Fruit fly (Drosophila melanogaster) whole organism, adult: ENCODE measurements around the gene CG14563.

Source experiments
- CG11617 ChIP-seq: fragments of 200-800 bp; sonication (Bioruptor generic); optimal IDR thresholded peaks from 2 replicates; lab custom pipeline; 2017; ENCODE audit warnings: mild to moderate bottlenecking, missing biosample characterization, missing genetic modification reagents, missing genetic modification characterization
- CG12768 ChIP-seq: fragments of 200-800 bp; sonication (Bioruptor generic); optimal IDR thresholded peaks from 2 replicates; lab custom pipeline; 2017; ENCODE audit warnings: missing biosample characterization, missing genetic modification characterization, mild to moderate bottlenecking, moderate library complexity, missing genetic modification reagents
- CG14711 ChIP-seq: fragments of 200-800 bp; sonication (Bioruptor generic); optimal IDR thresholded peaks from 2 replicates; lab custom pipeline; 2018; ENCODE audit warnings: missing biosample characterization, mild to moderate bottlenecking, missing genetic modification characterization, moderate library complexity
- CG1620 ChIP-seq: fragments of 200-800 bp; sonication (Bioruptor generic); optimal IDR thresholded peaks from 2 replicates; lab custom pipeline; 2016; ENCODE audit warnings: missing biosample characterization, missing genetic modification characterization
- CG33017 ChIP-seq: fragments of 200-800 bp; sonication (Bioruptor generic); optimal IDR thresholded peaks from 2 replicates; lab custom pipeline; 2018; ENCODE audit warnings: missing biosample characterization, mild to moderate bottlenecking, missing genetic modification characterization, moderate library complexity
- CG5204 ChIP-seq: fragments of 200-800 bp; sonication (Bioruptor generic); optimal IDR thresholded peaks from 2 replicates; lab custom pipeline; 2016; ENCODE audit warnings: missing biosample characterization, missing genetic modification characterization
- CG7045 ChIP-seq: fragments of 200-800 bp; sonication (Bioruptor generic); optimal IDR thresholded peaks from 2 replicates; lab custom pipeline; 2017; ENCODE audit warnings: missing biosample characterization, mild to moderate bottlenecking, missing genetic modification characterization
- CG7101 ChIP-seq: fragments of 200-800 bp; sonication (Bioruptor generic); optimal IDR thresholded peaks from 2 replicates; lab custom pipeline; 2018; ENCODE audit warnings: missing biosample characterization, mild to moderate bottlenecking, missing genetic modification characterization, moderate library complexity
- Clk ChIP-seq: fragments of 200-800 bp; sonication (Bioruptor generic); optimal IDR thresholded peaks from 2 replicates; lab custom pipeline; 2017; ENCODE audit warnings: missing biosample characterization, missing genetic modification characterization
- Crg-1 ChIP-seq: fragments of 200-800 bp; sonication (Bioruptor generic); optimal IDR thresholded peaks from 2 replicates; lab custom pipeline; 2016; ENCODE audit warnings: missing biosample characterization, missing genetic modification characterization
- Hr96 ChIP-seq: fragments of 200-800 bp; sonication (Bioruptor generic); optimal IDR thresholded peaks from 2 replicates; lab custom pipeline; 2016; ENCODE audit warnings: missing biosample characterization, missing genetic modification characterization
- Mnt ChIP-seq: fragments of 200-800 bp; sonication (Bioruptor generic); optimal IDR thresholded peaks from 2 replicates; lab custom pipeline; 2016; ENCODE audit warnings: missing biosample characterization, mild to moderate bottlenecking, missing genetic modification characterization
- bab1 ChIP-seq: fragments of 200-800 bp; sonication (Bioruptor generic); optimal IDR thresholded peaks from 3 replicates; lab custom pipeline; 2019; ENCODE audit warnings: missing biosample characterization, mild to moderate bottlenecking, missing genetic modification characterization, moderate library complexity
- cic ChIP-seq: fragments of 200-800 bp; sonication (Bioruptor generic); optimal IDR thresholded peaks from 2 replicates; lab custom pipeline; 2017; ENCODE audit warnings: missing biosample characterization, mild to moderate bottlenecking, missing genetic modification characterization, moderate library complexity
- cnc ChIP-seq, 2 experiments: fragments of >200 bp; optimal IDR thresholded peaks; 2 replicates each; lab custom pipeline; 2017
- kay ChIP-seq: fragments of 200-800 bp; sonication (Bioruptor generic); peaks from one replicate; lab custom pipeline; 2016; ENCODE audit warnings: missing biosample characterization, missing genetic modification characterization, borderline replicate concordance
- ovo ChIP-seq: fragments of 200-800 bp; sonication (Bioruptor generic); optimal IDR thresholded peaks from 2 replicates; lab custom pipeline; 2016; ENCODE audit warnings: missing biosample characterization, missing genetic modification characterization
- pad ChIP-seq: fragments of 200-800 bp; sonication (Bioruptor generic); optimal IDR thresholded peaks from 3 replicates; lab custom pipeline; 2017; ENCODE audit warnings: missing biosample characterization, missing genetic modification characterization, mild to moderate bottlenecking, moderate library complexity, missing genetic modification reagents
- tj ChIP-seq: fragments of 200-800 bp; sonication (Bioruptor generic); optimal IDR thresholded peaks from 3 replicates; lab custom pipeline; 2017; ENCODE audit warnings: missing biosample characterization, mild to moderate bottlenecking, missing genetic modification characterization, moderate library complexity
- toe ChIP-seq: fragments of 200-800 bp; sonication (Bioruptor generic); optimal IDR thresholded peaks from 2 replicates; lab custom pipeline; 2016; ENCODE audit warnings: missing biosample characterization, missing genetic modification characterization

The CG14563 gene

DNA sequence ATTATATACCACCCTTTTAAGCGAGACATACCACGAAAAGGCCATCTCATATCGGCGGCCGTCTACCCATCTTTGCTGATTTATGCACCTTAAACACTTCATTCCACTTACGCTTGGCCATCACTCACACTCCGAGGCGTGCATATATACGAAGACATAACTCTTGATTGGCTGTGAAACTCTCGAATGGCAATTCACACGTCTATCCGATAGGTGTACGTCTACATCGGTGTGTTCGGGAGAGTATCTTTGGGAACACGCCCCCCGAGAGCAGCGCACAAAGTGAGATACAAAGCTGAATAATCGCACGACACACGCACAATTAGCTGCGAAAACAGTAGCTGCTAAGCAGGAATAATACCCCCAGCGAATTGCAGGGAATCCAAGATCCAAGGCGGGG, 23.5 kb downstream of the CG14563 start:
- TF ChIP-seq bab1 (GFP tag; lab: Kevin White, UChicago): no peak
- no peak for TF ChIP-seq Mnt (GFP tag; lab: Kevin White, UChicago)
- no peak for TF ChIP-seq ovo (GFP tag; lab: Kevin White, UChicago)
- TF ChIP-seq CG5204 (GFP tag; lab: Kevin White, UChicago): no peak
- TF ChIP-seq cic (GFP tag; lab: Kevin White, UChicago): no peak
- TF ChIP-seq toe (GFP tag; lab: Kevin White, UChicago): no peak
- no peak for TF ChIP-seq Clk (GFP tag; lab: Kevin White, UChicago)
- TF ChIP-seq CG7045 (GFP tag; lab: Kevin White, UChicago): no peak

DNA sequence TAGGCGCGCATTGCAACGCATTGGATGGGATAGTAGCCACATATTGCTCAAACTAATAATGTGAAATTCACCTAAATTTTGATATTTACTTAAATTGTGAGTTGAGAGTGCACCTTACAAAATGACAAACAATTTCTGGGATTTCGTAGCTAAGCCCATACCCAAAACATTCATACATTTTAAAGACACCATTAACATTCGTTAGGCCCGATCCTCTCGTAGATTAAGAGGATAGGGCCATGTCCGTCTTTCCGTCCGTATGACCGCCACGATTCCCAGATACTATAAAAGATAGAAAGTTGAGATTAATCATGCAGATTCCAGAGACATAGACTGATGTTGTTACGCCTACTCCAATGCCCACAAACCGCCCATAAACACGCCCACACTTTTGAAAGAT, 28.6 kb downstream of the CG14563 start, which contains the start of gene CG43895:
Gene CG43895 (minus strand): TSS at position 101 of the 400 bp plus-strand sequence.
- TF ChIP-seq bab1 (GFP tag; lab: Kevin White, UChicago) (no peak), CG14711 (no peak), tj (GFP tag; lab: Kevin White, UChicago) (no peak), Hr96 (GFP tag; lab: Kevin White, UChicago) (no peak), CG5204 (GFP tag; lab: Kevin White, UChicago) (no peak), CG11617 (GFP tag; lab: Kevin White, UChicago) (no peak), ovo (GFP tag; lab: Kevin White, UChicago) (no peak), pad (no peak), Crg-1 (GFP tag; lab: Kevin White, UChicago) (no peak), Clk (GFP tag; lab: Kevin White, UChicago) (no peak), Mnt (GFP tag; lab: Kevin White, UChicago) (no peak)

DNA sequence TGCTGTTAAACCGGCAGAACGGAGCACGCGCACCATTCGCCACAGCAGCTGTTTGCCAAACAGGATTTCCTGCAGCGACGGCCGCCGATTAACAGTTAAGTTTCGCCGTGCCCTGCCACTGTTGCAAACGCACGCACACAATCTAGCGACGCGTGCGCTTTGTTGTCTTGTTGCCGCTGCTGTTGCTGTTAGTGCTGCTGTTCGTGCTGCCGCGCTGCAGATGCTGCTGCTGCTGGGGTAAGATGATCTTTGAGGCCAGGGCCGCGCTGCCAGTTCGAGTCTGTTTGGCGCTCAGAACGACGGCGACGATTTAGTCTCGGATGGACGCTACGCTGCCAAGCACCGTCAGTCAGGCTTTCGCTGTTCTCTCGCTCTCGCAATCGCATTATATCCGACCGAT, 33.6 kb downstream of the CG14563 start, which contains the start of gene eg:
Gene eg (plus strand): TSS at position 136 of the 400 bp plus-strand sequence.
- TF ChIP-seq kay (GFP tag; lab: Kevin White, UChicago) (no peak), tj (GFP tag; lab: Kevin White, UChicago) (no peak), Crg-1 (GFP tag; lab: Kevin White, UChicago) (no peak), Hr96 (GFP tag; lab: Kevin White, UChicago) (no peak), CG14711 (no peak), cic (GFP tag; lab: Kevin White, UChicago) (no peak), CG12768 (GFP tag; lab: Kevin White, UChicago) (no peak), pad (no peak), CG7045 (GFP tag; lab: Kevin White, UChicago) (no peak), CG11617 (GFP tag; lab: Kevin White, UChicago) (no peak), bab1 (GFP tag; lab: Kevin White, UChicago) (no peak), CG7101 (no peak), CG1620 (GFP tag; lab: Kevin White, UChicago) (no peak), CG33017 (tag; lab: Kevin White, UChicago) (no peak), cnc (optimal IDR thresholded peaks at IDR 0.05; lab: Kevin White, UChicago) (no peak), CG5204 (GFP tag; lab: Kevin White, UChicago) (no peak), toe (GFP tag; lab: Kevin White, UChicago) (no peak), Mnt (GFP tag; lab: Kevin White, UChicago) (no peak)

DNA sequence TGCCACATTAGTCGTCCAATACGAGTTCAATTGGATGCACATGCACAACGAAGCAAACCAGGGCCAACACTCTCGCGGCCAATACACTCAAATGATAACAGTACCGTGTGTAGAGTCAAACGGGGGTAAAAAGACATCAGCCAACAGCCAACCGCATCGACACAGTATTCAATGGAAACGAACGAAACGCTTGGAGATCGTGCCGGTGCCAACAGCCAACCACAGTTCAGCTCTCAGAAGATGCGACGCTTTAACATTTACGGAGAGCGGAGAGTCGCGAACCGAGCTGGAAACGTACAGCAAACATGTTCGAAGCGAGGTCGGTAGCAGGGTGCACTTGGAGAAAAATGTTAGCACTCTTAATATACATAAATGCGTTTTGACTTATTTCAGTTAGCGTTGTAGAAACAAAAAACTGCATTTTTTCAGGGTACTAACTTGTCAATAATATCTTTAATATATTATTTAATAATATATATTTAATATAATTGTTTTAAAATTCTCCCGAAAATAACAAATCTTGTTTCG, 34.1 kb downstream of the CG14563 start:
- TF ChIP-seq ovo (GFP tag; lab: Kevin White, UChicago) (no peak), Clk (GFP tag; lab: Kevin White, UChicago) (no peak), Mnt (GFP tag; lab: Kevin White, UChicago) (no peak), CG1620 (GFP tag; lab: Kevin White, UChicago) (no peak), CG7045 (GFP tag; lab: Kevin White, UChicago) (no peak), toe (GFP tag; lab: Kevin White, UChicago) (no peak), tj (GFP tag; lab: Kevin White, UChicago) (no peak), Hr96 (GFP tag; lab: Kevin White, UChicago) (no peak), CG14711 (no peak), kay (GFP tag; lab: Kevin White, UChicago) (no peak), pad (no peak), CG11617 (GFP tag; lab: Kevin White, UChicago) (no peak), cnc (optimal IDR thresholded peaks at IDR 0.05; lab: Kevin White, UChicago) (no peak), cic (GFP tag; lab: Kevin White, UChicago) (no peak), CG7101 (no peak), Crg-1 (GFP tag; lab: Kevin White, UChicago) (no peak), CG33017 (tag; lab: Kevin White, UChicago) (no peak), CG5204 (GFP tag; lab: Kevin White, UChicago) (no peak), CG12768 (GFP tag; lab: Kevin White, UChicago) (no peak), bab1 (GFP tag; lab: Kevin White, UChicago) (no peak)

DNA sequence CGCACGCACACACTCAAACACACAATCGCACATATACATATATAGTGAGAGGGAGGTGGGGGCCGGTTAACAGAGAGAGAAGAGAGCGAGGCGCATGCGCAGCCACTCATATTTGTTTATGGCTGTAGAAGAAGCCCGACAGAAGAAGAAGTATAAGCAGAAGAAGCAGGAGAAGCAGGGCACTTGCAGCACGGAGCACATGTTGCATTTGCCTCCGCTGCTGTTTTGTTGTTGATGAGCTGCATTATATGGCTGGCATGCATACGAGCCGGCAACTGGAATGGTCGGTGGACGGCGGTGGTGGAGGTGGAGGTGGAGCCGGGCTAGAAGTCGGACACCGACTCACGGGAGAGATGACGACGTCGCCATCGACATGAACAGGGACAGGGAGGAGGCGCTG, 41.8 kb downstream of the CG14563 start:
- TF ChIP-seq CG12768 (GFP tag; lab: Kevin White, UChicago) (no peak), cnc (optimal IDR thresholded peaks at IDR 0.05; lab: Kevin White, UChicago) (no peak), Clk (GFP tag; lab: Kevin White, UChicago) (no peak), ovo (GFP tag; lab: Kevin White, UChicago) (no peak), CG1620 (GFP tag; lab: Kevin White, UChicago) (no peak), bab1 (GFP tag; lab: Kevin White, UChicago) (no peak), kay (GFP tag; lab: Kevin White, UChicago) (no peak), CG7101 (no peak), CG11617 (GFP tag; lab: Kevin White, UChicago) (no peak), pad (no peak), CG7045 (GFP tag; lab: Kevin White, UChicago) (no peak), CG33017 (tag; lab: Kevin White, UChicago) (no peak), cic (GFP tag; lab: Kevin White, UChicago) (no peak), tj (GFP tag; lab: Kevin White, UChicago) (no peak), Mnt (GFP tag; lab: Kevin White, UChicago) (no peak), Hr96 (GFP tag; lab: Kevin White, UChicago) (no peak), Crg-1 (GFP tag; lab: Kevin White, UChicago) (no peak), toe (GFP tag; lab: Kevin White, UChicago) (no peak), CG14711 (no peak), CG5204 (GFP tag; lab: Kevin White, UChicago) (no peak)
